Fruit fly (Drosophila melanogaster) whole organism, prepupa: ENCODE measurements around the gene CG32719.

Experiments used
- Sox102F ChIP-seq: fragments of 200-800 bp; sonication (Bioruptor generic); optimal IDR thresholded peaks from 2 replicates; lab custom pipeline; 2016; ENCODE audit warnings: missing biosample characterization, mild to moderate bottlenecking, missing genetic modification characterization
- lz ChIP-seq: fragments of 200-800 bp; sonication (Bioruptor generic); optimal IDR thresholded peaks from 3 replicates; lab custom pipeline; 2016; ENCODE audit warnings: missing biosample characterization, missing genetic modification characterization
- pdm3 ChIP-seq: fragments of 200-800 bp; sonication (Bioruptor generic); optimal IDR thresholded peaks from 3 replicates; lab custom pipeline; 2016; ENCODE audit warnings: missing biosample characterization, missing genetic modification characterization

dm6 chrX:7530204-7530603, 17.6 kb downstream of the CG32719 start:
- TF ChIP-seq Sox102F (no peak), lz (GFP tag; lab: Kevin White, UChicago) (no peak), pdm3 (GFP tag; lab: Kevin White, UChicago) (no peak)
